Worm (Caenorhabditis elegans) whole organism, young adult: ENCODE results near the gene lrx-1.

Source experiments
- B0019.2 ChIP-seq: fragments of 200-800 bp; sonication (Bioruptor generic); conservative IDR thresholded peaks from 2 replicates; pipeline ENCODE4 v1.3.6; 2022; ENCODE audit warnings: missing genetic modification reagents, missing genetic modification characterization, missing compliant biosample characterization
- C06A6.2 ChIP-seq: fragments of 200-800 bp; sonication (Bioruptor generic); conservative IDR thresholded peaks from 2 replicates; pipeline ENCODE4 v1.3.6; 2022; ENCODE audit warnings: missing genetic modification characterization, missing compliant biosample characterization
- C17E4.6 ChIP-seq: fragments of 200-800 bp; sonication (Bioruptor generic); IDR thresholded peaks from 2 replicates; pipeline ENCODE4 v1.3.6; 2022; ENCODE audit warnings: missing genetic modification reagents, missing genetic modification characterization, missing compliant biosample characterization
- F33H1.4 ChIP-seq: fragments of 200-800 bp; sonication (Bioruptor generic); IDR thresholded peaks from 2 replicates; pipeline ENCODE4 v1.3.6; 2022; ENCODE audit warnings: missing genetic modification reagents, missing genetic modification characterization, missing compliant biosample characterization
- F39B2.1 ChIP-seq: fragments of 200-800 bp; sonication (Bioruptor generic); IDR thresholded peaks from 2 replicates; pipeline ENCODE4 v1.3.6; 2022; ENCODE audit warnings: missing genetic modification reagents, missing genetic modification characterization, missing compliant biosample characterization
- F49E8.2 ChIP-seq: sonication (generic microtip); optimal IDR thresholded peaks from 3 replicates; lab custom pipeline; 2017; ENCODE audit warnings: missing genetic modification characterization, mild to moderate bottlenecking, missing compliant biosample characterization, antibody characterized with exemption, moderate library complexity; ENCODE audit not compliant: insufficient read depth
- Y53G8AR.9 ChIP-seq: fragments of 200-800 bp; sonication (Bioruptor generic); conservative IDR thresholded peaks from 2 replicates; pipeline ENCODE4 v1.3.6; 2022; ENCODE audit warnings: missing genetic modification reagents, missing genetic modification characterization, missing compliant biosample characterization
- Y56A3A.18 ChIP-seq: fragments of 200-800 bp; sonication (Bioruptor generic); IDR thresholded peaks from 2 replicates; pipeline ENCODE4 v1.3.6; 2022; ENCODE audit warnings: missing genetic modification reagents, missing genetic modification characterization, missing compliant biosample characterization
- Y67H2A.10 ChIP-seq: fragments of 200-800 bp; sonication (Bioruptor generic); conservative IDR thresholded peaks from 2 replicates; pipeline ENCODE4 v1.3.6; 2022; ENCODE audit warnings: missing genetic modification reagents, missing genetic modification characterization, missing compliant biosample characterization
- ZK185.1 ChIP-seq: sonication (generic microtip); optimal IDR thresholded peaks from 2 replicates; lab custom pipeline; 2016; ENCODE audit warnings: mild to moderate bottlenecking, missing genetic modification characterization, missing compliant biosample characterization; ENCODE audit not compliant: poor library complexity, severe bottlenecking
- aptf-2 ChIP-seq: fragments of 200-800 bp; sonication (Bioruptor generic); conservative IDR thresholded peaks from 2 replicates; pipeline ENCODE4 v1.3.6; 2022; ENCODE audit warnings: missing genetic modification reagents, missing genetic modification characterization, missing compliant biosample characterization
- aptf-3 ChIP-seq: fragments of 200-800 bp; sonication (Bioruptor generic); IDR thresholded peaks from 2 replicates; pipeline ENCODE4 v1.3.6; 2022; ENCODE audit warnings: missing genetic modification characterization, missing compliant biosample characterization
- atf-7 ChIP-seq: sonication (generic microtip); optimal IDR thresholded peaks from 2 replicates; lab custom pipeline; 2017; ENCODE audit warnings: mild to moderate bottlenecking, missing genetic modification characterization, missing compliant biosample characterization
- attf-3 ChIP-seq: fragments of 200-800 bp; sonication (Bioruptor generic); conservative IDR thresholded peaks from 2 replicates; pipeline ENCODE4 v1.3.6; 2022; ENCODE audit warnings: missing genetic modification reagents, missing genetic modification characterization, missing compliant biosample characterization
- attf-5 ChIP-seq: fragments of 200-800 bp; sonication (Bioruptor generic); optimal IDR thresholded peaks from 2 replicates; lab custom pipeline; 2018; ENCODE audit warnings: mild to moderate bottlenecking, missing genetic modification characterization, missing compliant biosample characterization
- attf-6 ChIP-seq: fragments of 200-800 bp; sonication (Bioruptor generic); IDR thresholded peaks from 2 replicates; pipeline ENCODE4 v1.3.6; 2022; ENCODE audit warnings: missing genetic modification reagents, missing genetic modification characterization, missing compliant biosample characterization
- bed-1 ChIP-seq: fragments of 200-800 bp; sonication (Bioruptor generic); IDR thresholded peaks from 2 replicates; pipeline ENCODE4 v1.3.6; 2022; ENCODE audit warnings: missing genetic modification reagents, missing genetic modification characterization, missing compliant biosample characterization
- cebp-1 ChIP-seq, 2 experiments: fragments of 200-800 bp in 1 of 2; sonication (Bioruptor generic) in 1 of 2; sonication (generic microtip) in 1 of 2; IDR thresholded peaks in 1 of 2; optimal IDR thresholded peaks in 1 of 2; 2 replicates each; pipeline versions ENCODE4 v1.3.6 to Lab custom; 2017 to 2022; ENCODE audit warnings: missing compliant biosample characterization in 2 of 2, missing genetic modification characterization in 2 of 2, mild to moderate bottlenecking in 1 of 2, missing genetic modification reagents in 1 of 2, moderate library complexity in 1 of 2
- chd-7 ChIP-seq: sonication (generic microtip); optimal IDR thresholded peaks from 2 replicates; lab custom pipeline; 2016; ENCODE audit warnings: mild to moderate bottlenecking, missing genetic modification characterization, moderate library complexity, missing compliant biosample characterization
- egl-18 ChIP-seq: fragments of 200-800 bp; sonication (Bioruptor generic); IDR thresholded peaks from 2 replicates; pipeline ENCODE4 v1.3.6; 2022; ENCODE audit warnings: missing genetic modification reagents, missing genetic modification characterization, missing compliant biosample characterization
- egrh-3 ChIP-seq: fragments of 200-800 bp; sonication (Bioruptor generic); IDR thresholded peaks from 2 replicates; pipeline ENCODE4 v1.3.6; 2022; ENCODE audit warnings: missing genetic modification reagents, missing genetic modification characterization, missing compliant biosample characterization
- hsf-1 ChIP-seq: fragments of 200-800 bp; sonication (Bioruptor generic); IDR thresholded peaks from 2 replicates; pipeline ENCODE4 v1.3.6; 2022; ENCODE audit warnings: missing genetic modification reagents, missing genetic modification characterization, missing compliant biosample characterization
- let-607 ChIP-seq, 2 experiments: fragments of 200-800 bp in 1 of 2; sonication (Bioruptor generic) in 1 of 2; sonication (generic microtip) in 1 of 2; optimal IDR thresholded peaks; 2 replicates each; lab custom pipeline; 2016 to 2018; ENCODE audit warnings: mild to moderate bottlenecking in 2 of 2, missing compliant biosample characterization in 2 of 2, missing genetic modification characterization in 2 of 2, moderate library complexity in 2 of 2, missing genotype in 1 of 2
- lin-40 ChIP-seq: sonication (generic microtip); optimal IDR thresholded peaks from 2 replicates; lab custom pipeline; 2016; ENCODE audit warnings: missing genetic modification characterization, mild to moderate bottlenecking, missing compliant biosample characterization, missing genotype, missing genetic modification reagents
- lsy-27 ChIP-seq: sonication (generic microtip); optimal IDR thresholded peaks from 2 replicates; lab custom pipeline; 2017; ENCODE audit warnings: missing genetic modification characterization, mild to moderate bottlenecking, missing compliant biosample characterization, antibody characterized with exemption, missing genotype, borderline replicate concordance; ENCODE audit not compliant: insufficient read depth
- mcd-1 ChIP-seq: fragments of 200-800 bp; sonication (Bioruptor generic); IDR thresholded peaks from 2 replicates; pipeline ENCODE4 v1.3.6; 2022; ENCODE audit warnings: missing genetic modification reagents, missing genetic modification characterization, missing compliant biosample characterization
- mel-28 ChIP-seq: sonication (generic microtip); optimal IDR thresholded peaks from 2 replicates; lab custom pipeline; 2016; ENCODE audit warnings: borderline replicate concordance, mild to moderate bottlenecking, missing genetic modification characterization, missing compliant biosample characterization
- mes-4 ChIP-seq: sonication (generic microtip); optimal IDR thresholded peaks from 2 replicates; lab custom pipeline; 2016; ENCODE audit warnings: missing genotype, missing genetic modification characterization, missing compliant biosample characterization
- nhr-120 ChIP-seq: fragments of 200-800 bp; sonication (Bioruptor generic); IDR thresholded peaks from 2 replicates; pipeline ENCODE4 v1.3.6; 2022; ENCODE audit warnings: missing genetic modification characterization, missing compliant biosample characterization
- nhr-80 ChIP-seq: sonication (generic microtip); optimal IDR thresholded peaks from 2 replicates; lab custom pipeline; 2016; ENCODE audit warnings: missing genetic modification characterization, missing compliant biosample characterization
- pbrm-1 ChIP-seq: fragments of 200-800 bp; sonication (Bioruptor generic); IDR thresholded peaks from 2 replicates; pipeline ENCODE4 v1.3.6; 2022; ENCODE audit warnings: missing genetic modification reagents, missing genetic modification characterization, missing compliant biosample characterization
- repo-1 ChIP-seq: sonication (generic microtip); optimal IDR thresholded peaks from 2 replicates; lab custom pipeline; 2017; ENCODE audit warnings: mild to moderate bottlenecking, missing genetic modification characterization, missing compliant biosample characterization
- sea-2 ChIP-seq: fragments of 200-800 bp; sonication (Bioruptor generic); IDR thresholded peaks from 2 replicates; pipeline ENCODE4 v1.3.6; 2022; ENCODE audit warnings: missing genetic modification characterization, missing compliant biosample characterization
- snpc-3.4 ChIP-seq: sonication (generic microtip); optimal IDR thresholded peaks from 2 replicates; lab custom pipeline; 2017; ENCODE audit warnings: missing genetic modification characterization, mild to moderate bottlenecking, missing compliant biosample characterization, antibody characterized with exemption, moderate library complexity, missing genotype, missing genetic modification reagents
- snpc-4 ChIP-seq, 5 experiments: fragments of 150-350 bp in 1 of 5; sonication (generic microtip) in 4 of 5; optimal IDR thresholded peaks; 2 replicates each; lab custom pipeline; 2014 to 2018; ENCODE audit warnings: missing genetic modification characterization in 5 of 5, missing biosample characterization in 3 of 5, antibody characterized with exemption in 2 of 5, mild to moderate bottlenecking in 2 of 5, missing compliant biosample characterization in 2 of 5, missing genotype in 2 of 5, moderate library complexity in 2 of 5, missing genetic modification reagents in 1 of 5
- somi-1 ChIP-seq: fragments of 200-800 bp; sonication (Bioruptor generic); optimal IDR thresholded peaks from 2 replicates; lab custom pipeline; 2018; ENCODE audit warnings: mild to moderate bottlenecking, missing genetic modification characterization, missing compliant biosample characterization
- tlf-1 ChIP-seq: fragments of 200-800 bp; sonication (Bioruptor generic); optimal IDR thresholded peaks from 2 replicates; lab custom pipeline; 2018; ENCODE audit warnings: mild to moderate bottlenecking, missing genetic modification characterization, missing compliant biosample characterization
- unc-62 ChIP-seq: fragments of 150-350 bp; optimal IDR thresholded peaks from 2 replicates; lab custom pipeline; 2014; ENCODE audit warnings: missing biosample characterization, missing genetic modification reagents, missing genetic modification characterization
- ztf-26 ChIP-seq: sonication (generic microtip); optimal IDR thresholded peaks from 2 replicates; lab custom pipeline; 2017; ENCODE audit warnings: missing genetic modification characterization, missing compliant biosample characterization
- ztf-6 ChIP-seq: fragments of 200-800 bp; sonication (Bioruptor generic); IDR thresholded peaks from 2 replicates; pipeline ENCODE4 v1.3.6; 2022; ENCODE audit warnings: missing genetic modification reagents, missing genetic modification characterization, missing compliant biosample characterization

lrx-1 gene

ce11 chrV:12300166-12300565, 47.8 kb downstream of the lrx-1 start (continued):
- TF ChIP-seq somi-1 (peak; percentile 50), C17E4.6 (GFP tag; lab: Robert Waterston, UW) (no peak), mes-4 (tag; lab: Kevin White, UChicago) (no peak), let-607 (tag; optimal IDR thresholded peaks at IDR 0.05; lab: Kevin White, UChicago) (peak in 1 of 2 experiments; percentile 14), mcd-1 (no peak), Y56A3A.18 (GFP tag; lab: Robert Waterston, UW) (0 out of 2 replicates have a peak, but pooled peaks have one; percentile 64), aptf-2 (GFP tag; lab: Robert Waterston, UW) (no peak), attf-5 (peak; percentile 48), mel-28 (tag; lab: Kevin White, UChicago) (no peak), cebp-1 (GFP tag; IDR thresholded peaks at IDR 0.05; lab: Robert Waterston, UW) (no peak), cebp-1 (tag; optimal IDR thresholded peaks at IDR 0.05; lab: Kevin White, UChicago) (peak; percentile 56), unc-62 (peak; percentile 46), Y53G8AR.9 (GFP tag; lab: Robert Waterston, UW) (no peak), snpc-4 (GFP tag; optimal IDR thresholded peaks at IDR 0.05; lab: Kevin White, UChicago) (no peak), snpc-4 (tag; optimal IDR thresholded peaks at IDR 0.05; lab: Kevin White, UChicago) (peak in 1 of 4 experiments; percentile 29), repo-1 (tag; lab: Kevin White, UChicago) (peak; percentile 15)

DNA sequence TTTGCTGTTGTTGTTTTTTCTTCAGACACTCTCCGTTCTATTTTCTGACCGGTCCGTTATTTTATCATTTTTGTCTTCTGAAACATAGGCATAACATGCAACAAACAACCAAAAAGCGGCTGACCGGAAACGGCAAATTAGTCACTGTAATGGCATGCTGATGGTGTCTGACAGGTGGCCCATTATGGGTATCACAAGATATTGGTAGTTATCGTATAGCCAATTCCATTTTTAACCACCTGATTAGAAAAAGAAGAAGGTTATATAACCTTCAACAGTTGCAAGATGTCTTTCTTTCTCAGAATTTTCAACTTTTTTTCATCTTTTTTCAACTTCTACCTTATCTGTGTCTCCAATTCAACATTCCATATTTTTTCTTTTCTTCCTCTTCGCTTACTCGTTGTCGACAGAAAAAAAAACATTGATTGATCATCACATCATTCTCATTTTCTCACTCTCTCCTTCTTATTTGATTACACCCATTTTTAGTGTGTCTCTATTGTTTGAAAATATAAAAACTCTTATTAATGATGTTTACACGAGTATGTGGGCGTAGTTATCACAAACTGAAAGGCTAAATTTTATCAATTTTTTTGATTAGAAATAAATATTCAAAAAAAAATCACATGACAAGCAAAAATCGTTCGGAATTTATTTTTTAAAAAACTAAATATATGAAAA, 48.5 kb downstream of the lrx-1 start:
- TF ChIP-seq somi-1 (peak; percentile 12), nhr-120 (GFP tag; lab: Robert Waterston, UW) (no peak), egl-18 (GFP tag; lab: Robert Waterston, UW) (no peak), lsy-27 (tag; lab: Kevin White, UChicago) (no peak), chd-7 (no peak), tlf-1 (no peak), pbrm-1 (GFP tag; lab: Robert Waterston, UW) (0 out of 2 replicates have a peak, but pooled peaks have one; percentile 20), F39B2.1 (GFP tag; lab: Robert Waterston, UW) (no peak), Y67H2A.10 (no peak), snpc-3.4 (tag; lab: Kevin White, UChicago) (no peak), lin-40 (no peak), B0019.2 (GFP tag; lab: Robert Waterston, UW) (no peak), C17E4.6 (GFP tag; lab: Robert Waterston, UW) (no peak), snpc-4 (GFP tag; optimal IDR thresholded peaks at IDR 0.05; lab: Kevin White, UChicago) (no peak), snpc-4 (tag; optimal IDR thresholded peaks at IDR 0.05; lab: Kevin White, UChicago) (no peak), ztf-6 (GFP tag; lab: Robert Waterston, UW) (no peak), aptf-3 (no peak)

DNA sequence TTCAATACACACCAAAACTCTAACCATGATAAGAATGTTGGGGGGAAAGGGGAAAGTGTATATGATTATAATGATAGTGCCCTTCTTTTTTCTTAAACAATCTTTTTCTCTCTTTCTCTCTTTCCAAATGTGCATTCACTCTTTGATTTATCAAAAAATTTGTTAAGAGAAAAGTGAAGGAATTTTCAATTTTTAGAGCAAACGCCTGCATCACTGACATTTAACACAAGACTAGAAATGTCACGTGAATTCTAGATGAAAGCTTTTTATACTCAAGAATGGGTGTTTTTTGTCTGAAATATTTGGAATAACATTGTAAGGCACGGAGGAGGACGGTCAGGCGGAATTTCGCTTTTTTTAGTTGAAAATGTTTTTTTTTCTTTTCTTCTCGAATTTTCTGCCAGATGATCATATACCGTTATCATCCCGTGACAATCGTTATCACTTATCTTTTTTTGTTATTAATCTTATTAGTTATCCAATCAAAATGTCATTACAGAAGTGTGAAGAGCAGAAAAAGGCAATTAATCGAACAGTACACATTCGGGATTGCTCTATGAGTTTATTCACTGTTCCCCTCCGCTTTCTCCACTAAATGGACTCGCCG, 49.7 kb downstream of the lrx-1 start, which contains the start of the genes frm-7 and F55C5.17:
Gene frm-7, plus strand, starts transcription at position 500 of the 607 bp plus-strand sequence.
Gene F55C5.17, plus strand, starts transcription at position 557 of the 607 bp plus-strand sequence.
- peak; percentile 48 for TF ChIP-seq lin-40
- TF ChIP-seq cebp-1 (GFP tag; IDR thresholded peaks at IDR 0.05; lab: Robert Waterston, UW), result no peak
- peak; percentile 42 for TF ChIP-seq cebp-1 (tag; optimal IDR thresholded peaks at IDR 0.05; lab: Kevin White, UChicago)
- TF ChIP-seq egrh-3 (GFP tag; lab: Robert Waterston, UW), result no peak
- 0 out of 2 replicates have a peak, but pooled peaks have one; percentile 37 for TF ChIP-seq C06A6.2 (GFP tag; lab: Robert Waterston, UW)
- TF ChIP-seq ZK185.1 (tag; lab: Kevin White, UChicago), result peak; percentile 33
- TF ChIP-seq atf-7 (tag; lab: Kevin White, UChicago), result peak; percentile 51
- TF ChIP-seq bed-1 (GFP tag; lab: Robert Waterston, UW), result no peak
- peak; percentile 20 for TF ChIP-seq tlf-1
- TF ChIP-seq nhr-80, result peak; percentile 58
- peak; percentile 14 for TF ChIP-seq attf-5
- no peak for TF ChIP-seq attf-3
- 0 out of 2 replicates have a peak, but pooled peaks have one; percentile 27 for TF ChIP-seq Y56A3A.18 (GFP tag; lab: Robert Waterston, UW)
- TF ChIP-seq snpc-4 (GFP tag; optimal IDR thresholded peaks at IDR 0.05; lab: Kevin White, UChicago), result no peak
- peak in 2 of 4 experiments; percentile 6 to 15 for TF ChIP-seq snpc-4 (tag; optimal IDR thresholded peaks at IDR 0.05; lab: Kevin White, UChicago)
- no peak for TF ChIP-seq F49E8.2 (tag; lab: Kevin White, UChicago)
- no peak for TF ChIP-seq sea-2 (GFP tag; lab: Robert Waterston, UW)
- TF ChIP-seq attf-6 (GFP tag; lab: Robert Waterston, UW), result no peak
- TF ChIP-seq chd-7, result peak; percentile 32
- TF ChIP-seq hsf-1 (GFP tag; lab: Robert Waterston, UW), result peak; percentile 86
- TF ChIP-seq F33H1.4, result no peak
- peak; percentile 64 for TF ChIP-seq ztf-26
- TF ChIP-seq, all 124 proteins: peak for 13
